Worm (Caenorhabditis elegans) whole organism, young adult: ENCODE data around the gene spt-5.

Experiments
- B0035.1 ChIP-seq: sonication (generic microtip); optimal IDR thresholded peaks from 2 replicates; lab custom pipeline; 2016; ENCODE audit warnings: missing genetic modification characterization, mild to moderate bottlenecking, missing compliant biosample characterization, missing genotype, missing genetic modification reagents
- D2030.7 ChIP-seq: fragments of 200-800 bp; sonication (Bioruptor generic); IDR thresholded peaks from 2 replicates; pipeline ENCODE4 v1.3.6; 2022; ENCODE audit warnings: missing genetic modification reagents, missing genetic modification characterization, missing compliant biosample characterization
- F22D6.2 ChIP-seq: sonication (generic microtip); optimal IDR thresholded peaks from 2 replicates; lab custom pipeline; 2016; ENCODE audit warnings: mild to moderate bottlenecking, missing genetic modification characterization, missing compliant biosample characterization
- F33H1.4 ChIP-seq: fragments of 200-800 bp; sonication (Bioruptor generic); IDR thresholded peaks from 2 replicates; pipeline ENCODE4 v1.3.6; 2022; ENCODE audit warnings: missing genetic modification reagents, missing genetic modification characterization, missing compliant biosample characterization
- F57A8.1 ChIP-seq: fragments of 200-800 bp; sonication (Bioruptor generic); optimal IDR thresholded peaks from 2 replicates; lab custom pipeline; 2018; ENCODE audit warnings: mild to moderate bottlenecking, missing genetic modification characterization, moderate library complexity, missing compliant biosample characterization
- F57C9.4 ChIP-seq: sonication (generic microtip); optimal IDR thresholded peaks from 2 replicates; lab custom pipeline; 2017; ENCODE audit warnings: mild to moderate bottlenecking, missing genetic modification characterization, missing compliant biosample characterization
- K12H6.12 ChIP-seq: fragments of 200-800 bp; sonication (Bioruptor generic); optimal IDR thresholded peaks from 2 replicates; lab custom pipeline; 2018; ENCODE audit warnings: mild to moderate bottlenecking, missing genetic modification characterization, missing compliant biosample characterization
- aptf-2 ChIP-seq: fragments of 200-800 bp; sonication (Bioruptor generic); conservative IDR thresholded peaks from 2 replicates; pipeline ENCODE4 v1.3.6; 2022; ENCODE audit warnings: missing genetic modification reagents, missing genetic modification characterization, missing compliant biosample characterization
- atf-7 ChIP-seq: sonication (generic microtip); optimal IDR thresholded peaks from 2 replicates; lab custom pipeline; 2017; ENCODE audit warnings: mild to moderate bottlenecking, missing genetic modification characterization, missing compliant biosample characterization
- ccch-3 ChIP-seq: fragments of 200-800 bp; sonication (Bioruptor generic); optimal IDR thresholded peaks from 2 replicates; lab custom pipeline; 2018; ENCODE audit warnings: mild to moderate bottlenecking, missing genetic modification characterization, missing compliant biosample characterization
- cebp-1 ChIP-seq, 2 experiments: fragments of 200-800 bp in 1 of 2; sonication (Bioruptor generic) in 1 of 2; sonication (generic microtip) in 1 of 2; IDR thresholded peaks in 1 of 2; optimal IDR thresholded peaks in 1 of 2; 2 replicates each; pipeline versions ENCODE4 v1.3.6 to Lab custom; 2017 to 2022; ENCODE audit warnings: missing compliant biosample characterization in 2 of 2, missing genetic modification characterization in 2 of 2, mild to moderate bottlenecking in 1 of 2, missing genetic modification reagents in 1 of 2, moderate library complexity in 1 of 2
- ceh-100 ChIP-seq: fragments of 200-800 bp; sonication (Bioruptor generic); IDR thresholded peaks from 2 replicates; pipeline ENCODE4 v1.3.6; 2022; ENCODE audit warnings: missing genetic modification reagents, missing genetic modification characterization, missing compliant biosample characterization
- ceh-91 ChIP-seq: fragments of 200-800 bp; sonication (Bioruptor generic); IDR thresholded peaks from 2 replicates; pipeline ENCODE4 v1.3.6; 2022; ENCODE audit warnings: missing genetic modification reagents, missing genetic modification characterization, missing compliant biosample characterization
- chd-7 ChIP-seq: sonication (generic microtip); optimal IDR thresholded peaks from 2 replicates; lab custom pipeline; 2016; ENCODE audit warnings: mild to moderate bottlenecking, missing genetic modification characterization, moderate library complexity, missing compliant biosample characterization
- dox-1 ChIP-seq: fragments of 200-800 bp; sonication (Bioruptor generic); IDR thresholded peaks from 2 replicates; pipeline ENCODE4 v1.3.6; 2022; ENCODE audit warnings: missing genetic modification reagents, missing genetic modification characterization, missing compliant biosample characterization
- efl-1 ChIP-seq: fragments of 150-350 bp; optimal IDR thresholded peaks from 2 replicates; lab custom pipeline; 2014; ENCODE audit warnings: missing biosample characterization, missing genetic modification reagents, missing genetic modification characterization
- egl-44 ChIP-seq: fragments of 200-800 bp; sonication (Bioruptor generic); IDR thresholded peaks from 2 replicates; pipeline ENCODE4 v1.3.6; 2022; ENCODE audit warnings: missing genetic modification reagents, missing genetic modification characterization, missing compliant biosample characterization
- ets-4 ChIP-seq: fragments of 200-800 bp; sonication (Bioruptor generic); optimal IDR thresholded peaks from 2 replicates; lab custom pipeline; 2018; ENCODE audit warnings: mild to moderate bottlenecking, missing genetic modification characterization, missing compliant biosample characterization
- hmg-20 ChIP-seq: fragments of 200-800 bp; sonication (Bioruptor generic); IDR thresholded peaks from 2 replicates; pipeline ENCODE4 v1.3.6; 2022; ENCODE audit warnings: missing genetic modification reagents, missing genetic modification characterization, missing compliant biosample characterization
- let-607 ChIP-seq, 2 experiments: fragments of 200-800 bp in 1 of 2; sonication (Bioruptor generic) in 1 of 2; sonication (generic microtip) in 1 of 2; optimal IDR thresholded peaks; 2 replicates each; lab custom pipeline; 2016 to 2018; ENCODE audit warnings: mild to moderate bottlenecking in 2 of 2, missing compliant biosample characterization in 2 of 2, missing genetic modification characterization in 2 of 2, moderate library complexity in 2 of 2, missing genotype in 1 of 2
- lin-35 ChIP-seq, 3 experiments: fragments of 150-350 bp in 2 of 3; sonication (generic microtip) in 1 of 3; optimal IDR thresholded peaks; 2 replicates each; lab custom pipeline; 2014 to 2018; ENCODE audit warnings: missing biosample characterization in 3 of 3, missing genetic modification characterization in 3 of 3, missing genetic modification reagents in 3 of 3
- lsl-1 ChIP-seq: fragments of 200-800 bp; sonication (Bioruptor generic); optimal IDR thresholded peaks from 2 replicates; lab custom pipeline; 2018; ENCODE audit warnings: mild to moderate bottlenecking, missing genetic modification characterization, moderate library complexity, missing compliant biosample characterization
- lsy-27 ChIP-seq: sonication (generic microtip); optimal IDR thresholded peaks from 2 replicates; lab custom pipeline; 2017; ENCODE audit warnings: missing genetic modification characterization, mild to moderate bottlenecking, missing compliant biosample characterization, antibody characterized with exemption, missing genotype, borderline replicate concordance; ENCODE audit not compliant: insufficient read depth
- madf-6 ChIP-seq: fragments of 200-800 bp; sonication (Bioruptor generic); IDR thresholded peaks from 2 replicates; pipeline ENCODE4 v1.3.6; 2022; ENCODE audit warnings: missing genetic modification reagents, missing genetic modification characterization, missing compliant biosample characterization
- madf-8 ChIP-seq: fragments of 200-800 bp; sonication (Bioruptor generic); conservative IDR thresholded peaks from 2 replicates; pipeline ENCODE4 v1.3.6; 2022; ENCODE audit warnings: missing genetic modification reagents, missing genetic modification characterization, missing compliant biosample characterization
- nhr-80 ChIP-seq: sonication (generic microtip); optimal IDR thresholded peaks from 2 replicates; lab custom pipeline; 2016; ENCODE audit warnings: missing genetic modification characterization, missing compliant biosample characterization
- somi-1 ChIP-seq: fragments of 200-800 bp; sonication (Bioruptor generic); optimal IDR thresholded peaks from 2 replicates; lab custom pipeline; 2018; ENCODE audit warnings: mild to moderate bottlenecking, missing genetic modification characterization, missing compliant biosample characterization
- tbp1 ChIP-seq: fragments of 200-800 bp; sonication (Bioruptor generic); optimal IDR thresholded peaks from 2 replicates; lab custom pipeline; 2018; ENCODE audit warnings: mild to moderate bottlenecking, missing genetic modification characterization, missing compliant biosample characterization
- tlf-1 ChIP-seq: fragments of 200-800 bp; sonication (Bioruptor generic); optimal IDR thresholded peaks from 2 replicates; lab custom pipeline; 2018; ENCODE audit warnings: mild to moderate bottlenecking, missing genetic modification characterization, missing compliant biosample characterization
- unc-62 ChIP-seq: fragments of 150-350 bp; optimal IDR thresholded peaks from 2 replicates; lab custom pipeline; 2014; ENCODE audit warnings: missing biosample characterization, missing genetic modification reagents, missing genetic modification characterization
- xnd-1 ChIP-seq: sonication (generic microtip); optimal IDR thresholded peaks from 2 replicates; lab custom pipeline; 2016; ENCODE audit warnings: missing genotype, missing genetic modification reagents, missing genetic modification characterization, missing compliant biosample characterization

The spt-5 gene

ce11 chrIV:12040431-12040830, 10.9 kb upstream of the spt-5 start:
- TF ChIP-seq nhr-80 (peak; percentile 76), aptf-2 (GFP tag; lab: Robert Waterston, UW) (no peak)

ce11 chrIV:12043054-12043453, 8.2 kb upstream of the spt-5 start:
- TF ChIP-seq unc-62 = no peak
- peak; percentile 36 for TF ChIP-seq nhr-80

DNA sequence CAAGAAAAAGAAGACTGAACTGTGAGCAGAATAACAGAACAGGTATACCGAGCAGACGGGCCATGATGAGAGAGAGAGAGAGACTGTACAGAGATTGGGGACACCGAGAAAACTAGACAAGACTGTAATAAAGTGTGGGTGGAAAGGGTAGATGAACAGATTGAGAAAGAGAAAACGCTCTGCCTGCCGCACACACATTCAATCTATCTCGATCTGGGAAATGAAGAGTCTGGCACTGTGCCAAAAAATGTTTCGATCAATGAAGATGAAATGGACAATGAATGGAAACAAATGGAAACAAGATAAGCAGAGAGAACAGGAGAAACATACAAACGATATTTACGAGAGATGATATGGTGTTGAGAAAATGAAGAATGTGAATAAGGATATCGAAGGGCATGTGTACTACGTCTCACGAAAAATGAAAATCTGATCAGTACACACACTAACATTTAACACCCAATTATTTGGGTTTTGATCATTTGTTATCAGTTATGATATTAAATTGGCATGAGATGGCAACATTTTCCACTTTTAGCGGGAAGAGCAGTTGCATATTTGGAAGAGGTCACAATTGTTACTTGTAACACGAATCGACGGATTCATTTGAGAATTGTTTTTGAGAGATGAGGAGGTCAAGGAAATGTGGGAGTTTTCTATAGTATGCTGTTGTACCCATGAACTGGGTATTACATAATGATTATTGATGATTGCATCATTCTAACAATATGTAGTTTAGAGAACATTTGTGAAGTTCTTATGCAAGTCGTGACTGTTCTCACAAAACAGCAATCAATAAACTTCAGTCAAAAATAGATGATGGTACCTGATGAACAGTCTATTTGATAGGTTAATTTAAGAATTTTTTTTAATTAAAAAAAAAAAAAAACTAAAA, 6.2 kb upstream of the spt-5 start:
- TF ChIP-seq nhr-80 = peak; percentile 50
- TF ChIP-seq lin-35 (GFP tag; optimal IDR thresholded peaks at IDR 0.05; lab: Kevin White, UChicago) = no peak
- no peak for TF ChIP-seq madf-8 (GFP tag; lab: Robert Waterston, UW)
- no peak for TF ChIP-seq tlf-1 (GFP tag; lab: Kevin White, UChicago)

ce11 chrIV:12046524-12047203, 4.6 kb upstream of the spt-5 start, which contains the start of gene T12G3.2:
TSS of gene T12G3.2 (minus strand) at chrIV:12046967.
- TF ChIP-seq dox-1 (GFP tag; lab: Robert Waterston, UW) = peak; percentile 74
- TF ChIP-seq egl-44 (GFP tag; lab: Robert Waterston, UW) = no peak
- TF ChIP-seq cebp-1 (GFP tag; IDR thresholded peaks at IDR 0.05; lab: Robert Waterston, UW) = no peak
- TF ChIP-seq cebp-1 (tag; optimal IDR thresholded peaks at IDR 0.05; lab: Kevin White, UChicago) = peak; percentile 43
- peak; percentile 44 for TF ChIP-seq ets-4
- TF ChIP-seq let-607 (tag; optimal IDR thresholded peaks at IDR 0.05; lab: Kevin White, UChicago) = peak; percentile 15 to 52
- TF ChIP-seq tbp1 = peak; percentile 18
- TF ChIP-seq nhr-80 = peak; percentile 98
- peak; percentile 10 for TF ChIP-seq atf-7 (tag; lab: Kevin White, UChicago)
- TF ChIP-seq ceh-100 = no peak
- TF ChIP-seq, all 124 proteins: peak for 7

- TF ChIP-seq D2030.7 (GFP tag; lab: Robert Waterston, UW) = no peak
- TF ChIP-seq lsy-27 (tag; lab: Kevin White, UChicago) = no peak
- peak; percentile 58 for TF ChIP-seq lsl-1 (GFP tag; lab: Kevin White, UChicago)
- TF ChIP-seq efl-1 = no peak
- TF ChIP-seq F22D6.2 = no peak
- peak; percentile 86 for TF ChIP-seq madf-8 (GFP tag; lab: Robert Waterston, UW)
- TF ChIP-seq F57A8.1 (GFP tag; lab: Kevin White, UChicago) = no peak
- no peak for TF ChIP-seq chd-7
- no peak for TF ChIP-seq K12H6.12 (tag; lab: Kevin White, UChicago)
- no peak for TF ChIP-seq ccch-3 (GFP tag; lab: Kevin White, UChicago)
- no peak for TF ChIP-seq F57C9.4 (tag; lab: Kevin White, UChicago)
- TF ChIP-seq hmg-20 (GFP tag; lab: Robert Waterston, UW) = no peak
- peak; percentile 64; the same call in 1 of the 2 replicates for TF ChIP-seq ceh-91 (GFP tag; lab: Robert Waterston, UW)
- TF ChIP-seq somi-1 (GFP tag; lab: Kevin White, UChicago) = no peak
- peak; percentile 57 for TF ChIP-seq xnd-1
- no peak for TF ChIP-seq nhr-80
- no peak for TF ChIP-seq B0035.1 (tag; lab: Kevin White, UChicago)
- peak; percentile 88 for TF ChIP-seq madf-6 (GFP tag; lab: Robert Waterston, UW)
- TF ChIP-seq F33H1.4 (GFP tag; lab: Robert Waterston, UW) = peak; percentile 72
- no peak for TF ChIP-seq cebp-1 (GFP tag; IDR thresholded peaks at IDR 0.05; lab: Robert Waterston, UW)
- TF ChIP-seq cebp-1 (tag; optimal IDR thresholded peaks at IDR 0.05; lab: Kevin White, UChicago) = no peak
Observed at ce11 chrIV:12047552-12048347, 3.5 kb upstream of the spt-5 start, which contains the start of gene T12G3.4. TSS of gene T12G3.4 (plus strand) at chrIV:12048256.
